Fruit fly (Drosophila melanogaster) whole organism, embryonic: ENCODE data around the gene His3.3A.

Experiments used
- Abd-B ChIP-seq: fragments of 200-800 bp; sonication (Bioruptor generic); optimal IDR thresholded peaks from 2 replicates; lab custom pipeline; 2018; ENCODE audit warnings: missing biosample characterization, mild to moderate bottlenecking, missing genetic modification characterization, moderate library complexity
- Atf-2 ChIP-seq: fragments of 200-800 bp; sonication (Bioruptor generic); optimal IDR thresholded peaks from 2 replicates; lab custom pipeline; 2016; ENCODE audit warnings: missing biosample characterization, missing genetic modification characterization
- CG10543 ChIP-seq: fragments of 200-800 bp; sonication (Bioruptor generic); optimal IDR thresholded peaks from 3 replicates; lab custom pipeline; 2017; ENCODE audit warnings: missing biosample characterization, mild to moderate bottlenecking, missing genetic modification characterization, moderate library complexity
- CG11085 ChIP-seq: fragments of 200-800 bp; sonication (Bioruptor generic); IDR thresholded peaks from 2 replicates; pipeline ENCODE4 v1.3.6; 2022; ENCODE audit warnings: missing biosample characterization, missing genetic modification characterization
- CG11695 ChIP-seq: fragments of 200-800 bp; sonication (Bioruptor generic); IDR thresholded peaks from 3 replicates; pipeline ENCODE4 v1.3.6; 2022; ENCODE audit warnings: missing biosample characterization, missing genetic modification characterization
- CG12104 ChIP-seq: fragments of 200-800 bp; sonication (Bioruptor generic); optimal IDR thresholded peaks from 3 replicates; lab custom pipeline; 2016; ENCODE audit warnings: missing biosample characterization, missing genetic modification characterization
- CG12391 ChIP-seq: fragments of 200-800 bp; sonication (Bioruptor generic); optimal IDR thresholded peaks from 3 replicates; lab custom pipeline; 2018; ENCODE audit warnings: missing biosample characterization, mild to moderate bottlenecking, missing genetic modification characterization, moderate library complexity
- CG13775 ChIP-seq: fragments of 200-800 bp; sonication (Bioruptor generic); optimal IDR thresholded peaks from 3 replicates; lab custom pipeline; 2017; ENCODE audit warnings: missing biosample characterization, mild to moderate bottlenecking, missing genetic modification characterization
- CG1647 ChIP-seq: fragments of 200-800 bp; sonication (Bioruptor generic); optimal IDR thresholded peaks from 3 replicates; lab custom pipeline; 2016; ENCODE audit warnings: missing biosample characterization, missing genetic modification characterization
- CG2116 ChIP-seq: fragments of 200-800 bp; sonication (Bioruptor generic); optimal IDR thresholded peaks from 3 replicates; lab custom pipeline; 2018; ENCODE audit warnings: missing biosample characterization, mild to moderate bottlenecking, missing genetic modification characterization
- CG30020 ChIP-seq: fragments of 200-800 bp; optimal IDR thresholded peaks from 2 replicates; lab custom pipeline; 2019; ENCODE audit warnings: missing biosample characterization, mild to moderate bottlenecking, missing genetic modification characterization, moderate library complexity
- CG3281 ChIP-seq: fragments of 200-800 bp; sonication (Bioruptor generic); optimal IDR thresholded peaks from 3 replicates; lab custom pipeline; 2017; ENCODE audit warnings: missing biosample characterization, mild to moderate bottlenecking, missing genetic modification characterization
- CG33557 ChIP-seq: fragments of 200-800 bp; sonication (Bioruptor generic); optimal IDR thresholded peaks from 2 replicates; lab custom pipeline; 2019; ENCODE audit warnings: missing biosample characterization, mild to moderate bottlenecking, missing genetic modification characterization, moderate library complexity
- CG6791 ChIP-seq: fragments of 200-800 bp; sonication (Bioruptor generic); IDR thresholded peaks from 3 replicates; pipeline ENCODE4 v1.3.6; 2022; ENCODE audit warnings: missing biosample characterization, missing genetic modification characterization; ENCODE audit not compliant: partially characterized antibody
- Dip3 ChIP-seq: fragments of 200-800 bp; sonication (Bioruptor generic); optimal IDR thresholded peaks from 3 replicates; lab custom pipeline; 2016; ENCODE audit warnings: missing biosample characterization, missing genetic modification characterization
- Ets97D ChIP-seq: fragments of 200-800 bp; sonication (Bioruptor generic); optimal IDR thresholded peaks from 3 replicates; lab custom pipeline; 2016; ENCODE audit warnings: missing biosample characterization, missing genetic modification characterization
- Fer2 ChIP-seq: fragments of 200-800 bp; sonication (Bioruptor generic); optimal IDR thresholded peaks from 2 replicates; lab custom pipeline; 2018; ENCODE audit warnings: missing biosample characterization, mild to moderate bottlenecking, missing genetic modification characterization, moderate library complexity
- Fer3 ChIP-seq: fragments of 200-800 bp; sonication (Bioruptor generic); optimal IDR thresholded peaks from 2 replicates; lab custom pipeline; 2018; ENCODE audit warnings: missing biosample characterization, mild to moderate bottlenecking, missing genetic modification characterization, moderate library complexity
- HHEX ChIP-seq: fragments of 200-800 bp; sonication (Bioruptor generic); optimal IDR thresholded peaks from 3 replicates; lab custom pipeline; 2017; ENCODE audit warnings: missing biosample characterization, mild to moderate bottlenecking, missing genetic modification characterization, missing genetic modification reagents
- Oli ChIP-seq: fragments of 200-800 bp; sonication (Bioruptor generic); optimal IDR thresholded peaks from 2 replicates; lab custom pipeline; 2018; ENCODE audit warnings: missing biosample characterization, mild to moderate bottlenecking, missing genetic modification characterization, moderate library complexity
- Pdp1 ChIP-seq, 2 experiments: fragments of 200-800 bp; sonication (Bioruptor generic); optimal IDR thresholded peaks; 3 replicates each; lab custom pipeline; 2016; ENCODE audit warnings: missing biosample characterization in 2 of 2, missing genetic modification characterization in 2 of 2, mild to moderate bottlenecking in 1 of 2, moderate library complexity in 1 of 2
- Ptx1 ChIP-seq: fragments of 200-800 bp; sonication (Bioruptor generic); IDR thresholded peaks from 2 replicates; pipeline ENCODE4 v1.3.6; 2022; ENCODE audit warnings: missing biosample characterization, missing genetic modification characterization
- Rfx ChIP-seq: fragments of 200-800 bp; sonication (Bioruptor generic); IDR thresholded peaks from 2 replicates; pipeline ENCODE4 v1.3.6; 2022; ENCODE audit warnings: missing biosample characterization, missing genetic modification characterization
- Rx ChIP-seq: fragments of 200-800 bp; sonication (Bioruptor generic); IDR thresholded peaks from 2 replicates; pipeline ENCODE4 v1.3.6; 2022; ENCODE audit warnings: missing biosample characterization, missing genetic modification characterization
- YL-1 ChIP-seq: fragments of 200-800 bp; sonication (Bioruptor generic); optimal IDR thresholded peaks from 3 replicates; lab custom pipeline; 2017; ENCODE audit warnings: missing biosample characterization, mild to moderate bottlenecking, missing genetic modification characterization
- bbx ChIP-seq: fragments of 200-800 bp; sonication (Bioruptor generic); IDR thresholded peaks from 2 replicates; pipeline ENCODE4 v1.3.6; 2022; ENCODE audit warnings: missing biosample characterization, missing genetic modification characterization; ENCODE audit not compliant: partially characterized antibody
- br ChIP-seq: fragments of >200 bp; optimal IDR thresholded peaks from 2 replicates; lab custom pipeline; 2017
- crc ChIP-seq: fragments of 200-800 bp; sonication (Bioruptor generic); optimal IDR thresholded peaks from 2 replicates; lab custom pipeline; 2016; ENCODE audit warnings: missing biosample characterization, missing genetic modification characterization
- crp ChIP-seq, 2 experiments: fragments of 200-800 bp; sonication (Bioruptor generic); optimal IDR thresholded peaks; 2 replicates in 1 of 2; 3 replicates in 1 of 2; lab custom pipeline; 2017; ENCODE audit warnings: missing biosample characterization in 2 of 2, missing genetic modification characterization in 2 of 2, mild to moderate bottlenecking in 1 of 2, moderate library complexity in 1 of 2
- danr ChIP-seq: fragments of 200-800 bp; sonication (Bioruptor generic); IDR thresholded peaks from 2 replicates; pipeline ENCODE4 v1.3.6; 2022; ENCODE audit warnings: missing biosample characterization, missing genetic modification characterization
- disco-r ChIP-seq: fragments of 200-800 bp; sonication (Bioruptor generic); optimal IDR thresholded peaks from 2 replicates; lab custom pipeline; 2016; ENCODE audit warnings: missing biosample characterization, missing genetic modification characterization
- dmrt99B ChIP-seq: fragments of 200-800 bp; sonication (Bioruptor generic); optimal IDR thresholded peaks from 2 replicates; lab custom pipeline; 2018; ENCODE audit warnings: missing biosample characterization, mild to moderate bottlenecking, missing genetic modification characterization, moderate library complexity
- en ChIP-seq: fragments of 200-800 bp; sonication (Bioruptor generic); optimal IDR thresholded peaks from 2 replicates; lab custom pipeline; 2016; ENCODE audit warnings: missing biosample characterization, missing genetic modification characterization
- fd102C ChIP-seq: fragments of 200-800 bp; sonication (Bioruptor generic); optimal IDR thresholded peaks from 2 replicates; lab custom pipeline; 2018; ENCODE audit warnings: missing biosample characterization, mild to moderate bottlenecking, missing genetic modification characterization, moderate library complexity
- hbn ChIP-seq: fragments of 200-800 bp; sonication (Bioruptor generic); IDR thresholded peaks from 2 replicates; pipeline ENCODE4 v1.3.6; 2022; ENCODE audit warnings: missing biosample characterization, missing genetic modification characterization; ENCODE audit not compliant: partially characterized antibody
- ind ChIP-seq: fragments of 200-800 bp; sonication (Bioruptor generic); optimal IDR thresholded peaks from 3 replicates; lab custom pipeline; 2016; ENCODE audit warnings: missing biosample characterization, missing genetic modification characterization
- luna ChIP-seq: fragments of 200-800 bp; sonication (Bioruptor generic); optimal IDR thresholded peaks from 2 replicates; lab custom pipeline; 2016; ENCODE audit warnings: missing biosample characterization, missing genetic modification characterization
- nerfin-1 ChIP-seq: fragments of 200-800 bp; sonication (Bioruptor generic); optimal IDR thresholded peaks from 3 replicates; lab custom pipeline; 2019; ENCODE audit warnings: missing biosample characterization, mild to moderate bottlenecking, missing genetic modification characterization, moderate library complexity
- onecut ChIP-seq: fragments of 200-800 bp; sonication (Bioruptor generic); IDR thresholded peaks from 2 replicates; pipeline ENCODE4 v1.3.6; 2022; ENCODE audit warnings: missing biosample characterization, missing genetic modification characterization
- peb ChIP-seq: fragments of 200-800 bp; sonication (Bioruptor generic); IDR thresholded peaks from 2 replicates; pipeline ENCODE4 v1.3.6; 2022; ENCODE audit warnings: missing biosample characterization, missing genetic modification characterization
- pfk ChIP-seq: fragments of 200-800 bp; sonication (Bioruptor generic); optimal IDR thresholded peaks from 2 replicates; lab custom pipeline; 2018; ENCODE audit warnings: missing biosample characterization, mild to moderate bottlenecking, missing genetic modification characterization, moderate library complexity
- pho ChIP-seq: fragments of 200-800 bp; sonication (Bioruptor generic); optimal IDR thresholded peaks from 2 replicates; lab custom pipeline; 2016; ENCODE audit warnings: missing biosample characterization, missing genetic modification characterization
- pum ChIP-seq: fragments of 200-800 bp; sonication (Bioruptor generic); optimal IDR thresholded peaks from 2 replicates; lab custom pipeline; 2016; ENCODE audit warnings: missing biosample characterization, missing genetic modification characterization
- rib ChIP-seq: fragments of 200-800 bp; sonication (Bioruptor generic); IDR thresholded peaks from 2 replicates; pipeline ENCODE4 v1.3.6; 2022; ENCODE audit warnings: missing biosample characterization, missing genetic modification characterization
- shn ChIP-seq: fragments of 200-800 bp; sonication (Bioruptor generic); optimal IDR thresholded peaks from 3 replicates; lab custom pipeline; 2016; ENCODE audit warnings: missing biosample characterization, missing genetic modification characterization
- sisA ChIP-seq: fragments of 200-800 bp; sonication (Bioruptor generic); IDR thresholded peaks from 2 replicates; pipeline ENCODE4 v1.3.6; 2022; ENCODE audit warnings: missing biosample characterization, missing genetic modification characterization
- sug ChIP-seq: fragments of 200-800 bp; optimal IDR thresholded peaks from 2 replicates; lab custom pipeline; 2019; ENCODE audit warnings: missing biosample characterization, mild to moderate bottlenecking, missing genetic modification characterization, moderate library complexity
- tgo ChIP-seq: fragments of 200-800 bp; sonication (Bioruptor generic); IDR thresholded peaks from 3 replicates; pipeline ENCODE4 v1.3.6; 2022; ENCODE audit warnings: missing biosample characterization, missing genetic modification characterization
- vfl ChIP-seq: fragments of 200-800 bp; sonication (Bioruptor generic); optimal IDR thresholded peaks from 2 replicates; lab custom pipeline; 2016; ENCODE audit warnings: missing biosample characterization, missing genetic modification characterization
- wdn ChIP-seq: fragments of 200-800 bp; sonication (Bioruptor generic); IDR thresholded peaks from 2 replicates; pipeline ENCODE4 v1.3.6; 2022; ENCODE audit warnings: missing biosample characterization, missing genetic modification characterization
- z ChIP-seq: fragments of 200-800 bp; sonication (Bioruptor generic); IDR thresholded peaks from 3 replicates; pipeline ENCODE4 v1.3.6; 2022; ENCODE audit warnings: missing biosample characterization, missing genetic modification characterization

Gene His3.3A

DNA sequence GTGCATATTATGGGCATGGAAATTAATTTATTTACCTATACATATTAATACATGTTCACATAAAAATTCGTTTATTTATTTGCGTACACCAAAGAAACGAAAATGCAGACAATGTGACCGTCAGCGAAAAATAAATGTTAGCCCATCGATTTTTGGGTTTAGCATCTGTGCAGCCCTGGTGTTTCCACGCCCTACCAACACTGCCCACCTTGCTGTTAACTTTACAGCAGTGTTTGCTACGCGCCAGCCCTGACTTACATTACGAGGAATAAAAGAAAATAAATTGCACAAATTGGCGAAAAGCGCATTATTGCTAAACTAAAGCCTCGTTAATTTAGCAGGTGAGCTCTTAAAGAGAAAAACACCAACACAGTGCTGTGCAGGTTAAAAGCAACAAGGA lies 11.8 kb upstream of the His3.3A start, which contains the start of the genes CG33995, CG44000 and CG44001 (continued):
- TF ChIP-seq HHEX (no peak), Ets97D (GFP tag; lab: Kevin White, UChicago) (peak; percentile 85), hbn (GFP tag; lab: Robert Waterston, UW) (no peak), CG1647 (GFP tag; lab: Kevin White, UChicago) (peak; percentile 16), Atf-2 (no peak), pfk (GFP tag; lab: Kevin White, UChicago) (no peak), nerfin-1 (no peak), Rx (GFP tag; lab: Robert Waterston, UW) (0 out of 2 replicates have a peak, but pooled peaks have one; percentile 4), en (GFP tag; lab: Kevin White, UChicago) (peak; percentile 45), CG12104 (GFP tag; lab: Kevin White, UChicago) (no peak), Ptx1 (GFP tag; lab: Robert Waterston, UW) (peak; percentile 49), CG3281 (GFP tag; lab: Kevin White, UChicago) (peak; percentile 69), bbx (GFP tag; lab: Robert Waterston, UW) (peak; percentile 10), pho (GFP tag; lab: Kevin White, UChicago) (peak; percentile 58), crp (GFP tag; optimal IDR thresholded peaks at IDR 0.05; lab: Kevin White, UChicago) (peak in 1 of 2 experiments; percentile 70), CG12391 (peak; percentile 53), sisA (peak; percentile 22; the same call in 1 of the 2 replicates), CG30020 (tag; lab: Kevin White, UChicago) (peak; percentile 36), YL-1 (GFP tag; lab: Kevin White, UChicago) (peak; percentile 96), dmrt99B (no peak), CG11085 (GFP tag; lab: Robert Waterston, UW) (peak; percentile 39; the same call in 1 of the 2 replicates), tgo (GFP tag; lab: Robert Waterston, UW) (peak; percentile 28; the same call in 2 of the 3 replicates), ind (GFP tag; lab: Kevin White, UChicago) (peak; percentile 51), danr (no peak), Rfx (GFP tag; lab: Robert Waterston, UW) (peak; percentile 72), peb (GFP tag; lab: Robert Waterston, UW) (no peak), Fer2 (no peak), CG33557 (GFP tag; lab: Kevin White, UChicago) (peak; percentile 14), vfl (peak; percentile 44), pum (GFP tag; lab: Kevin White, UChicago) (peak; percentile 52), fd102C (no peak), Oli (tag; lab: Kevin White, UChicago) (no peak), shn (GFP tag; lab: Kevin White, UChicago) (peak; percentile 52), luna (GFP tag; lab: Kevin White, UChicago) (peak; percentile 17), disco-r (GFP tag; lab: Kevin White, UChicago) (no peak), br (lab: Kevin White, UChicago) (no peak), CG6791 (GFP tag; lab: Robert Waterston, UW) (peak; percentile 30; the same call in 1 of the 3 replicates), CG11695 (GFP tag; lab: Robert Waterston, UW) (no peak), rib (GFP tag; lab: Robert Waterston, UW) (peak; percentile 77), wdn (GFP tag; lab: Robert Waterston, UW) (no peak), CG10543 (GFP tag; lab: Kevin White, UChicago) (peak; percentile 47), Dip3 (peak; percentile 39), Pdp1 (GFP tag; optimal IDR thresholded peaks at IDR 0.05; lab: Kevin White, UChicago) (peak; percentile 23 to 76), z (GFP tag; lab: Robert Waterston, UW) (no peak), Abd-B (peak; percentile 16), CG13775 (GFP tag; lab: Kevin White, UChicago) (peak; percentile 1), onecut (GFP tag; lab: Robert Waterston, UW) (peak; percentile 98), sug (tag; lab: Kevin White, UChicago) (peak; percentile 33), CG2116 (GFP tag; lab: Kevin White, UChicago) (peak; percentile 91), Fer3 (tag; lab: Kevin White, UChicago) (peak; percentile 21), crc (GFP tag; lab: Kevin White, UChicago) (no peak)
